Fruit fly (Drosophila melanogaster) whole organism, wandering third instar larva: ENCODE results near the gene CG42322.

ENCODE experiments used
- GATAd ChIP-seq: sonication (Bioruptor generic); optimal IDR thresholded peaks from 2 replicates; lab custom pipeline; 2016; ENCODE audit warnings: missing biosample characterization, missing genetic modification characterization
- Jra ChIP-seq: sonication (Bioruptor generic); optimal IDR thresholded peaks from 2 replicates; lab custom pipeline; 2016; ENCODE audit warnings: missing biosample characterization, missing genetic modification characterization
- Myc ChIP-seq: fragments of >200 bp; optimal IDR thresholded peaks from 2 replicates; lab custom pipeline; 2017
- OdsH ChIP-seq: fragments of 200-800 bp; sonication (Bioruptor generic); optimal IDR thresholded peaks from 2 replicates; lab custom pipeline; 2016; ENCODE audit warnings: missing biosample characterization, mild to moderate bottlenecking, missing genetic modification characterization
- br ChIP-seq: fragments of 200-800 bp; sonication (Bioruptor generic); optimal IDR thresholded peaks from 2 replicates; lab custom pipeline; 2016; ENCODE audit warnings: missing biosample characterization, missing genetic modification characterization
- ey ChIP-seq: fragments of 200-800 bp; sonication (Bioruptor generic); optimal IDR thresholded peaks from 2 replicates; lab custom pipeline; 2016; ENCODE audit warnings: missing biosample characterization, missing genetic modification characterization
- h ChIP-seq: fragments of 200-800 bp; sonication (Bioruptor generic); optimal IDR thresholded peaks from 3 replicates; lab custom pipeline; 2016; ENCODE audit warnings: missing biosample characterization, mild to moderate bottlenecking, missing genetic modification characterization
- pan ChIP-seq: fragments of >200 bp; optimal IDR thresholded peaks from 2 replicates; lab custom pipeline; 2017
- psq ChIP-seq: fragments of 200-800 bp; sonication (Bioruptor generic); optimal IDR thresholded peaks from 3 replicates; lab custom pipeline; 2017; ENCODE audit warnings: missing biosample characterization, mild to moderate bottlenecking, missing genetic modification characterization, moderate library complexity
- rgr ChIP-seq: fragments of 200-800 bp; sonication (Bioruptor generic); optimal IDR thresholded peaks from 3 replicates; lab custom pipeline; 2016; ENCODE audit warnings: missing biosample characterization, mild to moderate bottlenecking, missing genetic modification characterization
- sv ChIP-seq: fragments of 200-800 bp; sonication (Bioruptor generic); optimal IDR thresholded peaks from 3 replicates; lab custom pipeline; 2016; ENCODE audit warnings: missing biosample characterization, missing genetic modification characterization
- usp ChIP-seq: fragments of >200 bp; optimal IDR thresholded peaks from 2 replicates; lab custom pipeline; 2017; ENCODE audit warnings: missing biosample characterization, missing genetic modification characterization

DNA sequence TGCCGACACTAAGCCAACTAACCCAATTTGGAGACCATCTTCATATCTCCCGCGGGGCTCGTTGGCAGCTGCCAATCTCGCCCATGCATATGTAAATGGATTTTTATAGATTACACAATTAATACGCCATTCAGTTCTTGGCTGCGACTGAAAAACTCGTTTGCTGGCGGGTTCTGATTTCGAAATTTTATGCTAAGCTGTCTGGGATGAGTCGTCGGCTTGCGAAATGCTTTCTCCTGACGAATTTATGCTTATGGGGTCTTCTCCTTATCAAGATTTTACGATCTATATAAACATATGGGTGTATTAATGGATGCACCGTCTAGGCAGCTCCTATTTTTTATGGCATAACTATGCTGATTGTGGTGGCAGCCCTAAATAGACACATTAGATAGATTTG is 908 bp upstream of the CG42322 start, which contains the start of gene CG17267:
- TF ChIP-seq h (GFP tag; lab: Kevin White, UChicago) (no peak), usp (GFP tag; lab: Kevin White, UChicago) (no peak), rgr (GFP tag; lab: Kevin White, UChicago) (no peak), br (GFP tag; lab: Kevin White, UChicago) (no peak), psq (GFP tag; lab: Kevin White, UChicago) (no peak), Myc (lab: Kevin White, UChicago) (no peak), pan (lab: Kevin White, UChicago) (no peak), sv (GFP tag; lab: Kevin White, UChicago) (no peak), Jra (no peak), ey (GFP tag; lab: Kevin White, UChicago) (no peak), OdsH (GFP tag; lab: Kevin White, UChicago) (no peak), GATAd (no peak)
